Worm (Caenorhabditis elegans) whole organism, young adult: ENCODE results near the gene thk-1.

ENCODE experiments used
- B0336.3 ChIP-seq: fragments of 200-800 bp; sonication (Bioruptor generic); IDR thresholded peaks from 2 replicates; pipeline ENCODE4 v1.3.6; 2022; ENCODE audit warnings: missing genetic modification characterization, missing compliant biosample characterization
- ceh-40 ChIP-seq: fragments of 200-800 bp; sonication (Bioruptor generic); IDR thresholded peaks from 2 replicates; pipeline ENCODE4 v1.3.6; 2022; ENCODE audit warnings: missing genetic modification characterization, missing compliant biosample characterization
- dox-1 ChIP-seq: fragments of 200-800 bp; sonication (Bioruptor generic); IDR thresholded peaks from 2 replicates; pipeline ENCODE4 v1.3.6; 2022; ENCODE audit warnings: missing genetic modification reagents, missing genetic modification characterization, missing compliant biosample characterization
- let-526 ChIP-seq: fragments of 200-800 bp; sonication (Bioruptor generic); IDR thresholded peaks from 2 replicates; pipeline ENCODE4 v1.3.6; 2022; ENCODE audit warnings: missing genetic modification reagents, missing genetic modification characterization, missing compliant biosample characterization
- pbrm-1 ChIP-seq: fragments of 200-800 bp; sonication (Bioruptor generic); IDR thresholded peaks from 2 replicates; pipeline ENCODE4 v1.3.6; 2022; ENCODE audit warnings: missing genetic modification reagents, missing genetic modification characterization, missing compliant biosample characterization
- somi-1 ChIP-seq: fragments of 200-800 bp; sonication (Bioruptor generic); optimal IDR thresholded peaks from 2 replicates; lab custom pipeline; 2018; ENCODE audit warnings: mild to moderate bottlenecking, missing genetic modification characterization, missing compliant biosample characterization

DNA sequence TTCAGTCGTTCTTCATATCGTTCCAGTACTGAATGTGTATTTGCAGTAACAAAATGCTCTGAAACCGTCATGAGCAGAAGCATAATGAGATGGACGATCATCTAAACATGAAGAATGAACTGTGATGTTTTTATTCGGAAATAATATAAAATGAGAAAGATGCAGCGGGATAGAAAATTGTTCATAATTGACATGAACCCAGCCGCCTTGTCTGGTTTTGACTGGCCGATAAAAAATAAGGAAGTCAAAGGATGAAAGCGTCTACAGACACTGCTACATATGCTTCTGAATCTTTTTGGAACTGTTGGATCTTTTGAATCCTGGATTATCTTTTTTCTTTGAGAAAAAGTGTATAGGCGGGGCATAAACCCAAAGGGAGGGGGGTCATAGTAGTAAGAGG, 21.8 kb downstream of the thk-1 start, which contains the start of gene F01G10.9:
- TF ChIP-seq B0336.3 (GFP tag; lab: Robert Waterston, UW) = no peak
- TF ChIP-seq let-526 (GFP tag; lab: Robert Waterston, UW) = no peak
- TF ChIP-seq ceh-40 (GFP tag; lab: Robert Waterston, UW) = no peak
- TF ChIP-seq dox-1 (GFP tag; lab: Robert Waterston, UW) = no peak
- TF ChIP-seq somi-1 (GFP tag; lab: Kevin White, UChicago) = no peak
- no peak for TF ChIP-seq pbrm-1 (GFP tag; lab: Robert Waterston, UW)
